Worm (Caenorhabditis elegans) whole organism, L2 larva: ENCODE results near the gene C01G12.9.
"Not testable (repeated sequence)": the region's sequence is repeated elsewhere in the genome, so short reads cannot be mapped to it uniquely, and the experiment has no call there.

Experiments used
- ceh-82 ChIP-seq: fragments of 150-350 bp; optimal IDR thresholded peaks from 2 replicates; lab custom pipeline; 2014; ENCODE audit warnings: missing biosample characterization, missing genetic modification characterization
- egl-27 ChIP-seq: sonication (generic microtip); optimal IDR thresholded peaks from 3 replicates; lab custom pipeline; 2017; ENCODE audit warnings: missing biosample characterization, missing genetic modification reagents, missing genetic modification characterization

DNA sequence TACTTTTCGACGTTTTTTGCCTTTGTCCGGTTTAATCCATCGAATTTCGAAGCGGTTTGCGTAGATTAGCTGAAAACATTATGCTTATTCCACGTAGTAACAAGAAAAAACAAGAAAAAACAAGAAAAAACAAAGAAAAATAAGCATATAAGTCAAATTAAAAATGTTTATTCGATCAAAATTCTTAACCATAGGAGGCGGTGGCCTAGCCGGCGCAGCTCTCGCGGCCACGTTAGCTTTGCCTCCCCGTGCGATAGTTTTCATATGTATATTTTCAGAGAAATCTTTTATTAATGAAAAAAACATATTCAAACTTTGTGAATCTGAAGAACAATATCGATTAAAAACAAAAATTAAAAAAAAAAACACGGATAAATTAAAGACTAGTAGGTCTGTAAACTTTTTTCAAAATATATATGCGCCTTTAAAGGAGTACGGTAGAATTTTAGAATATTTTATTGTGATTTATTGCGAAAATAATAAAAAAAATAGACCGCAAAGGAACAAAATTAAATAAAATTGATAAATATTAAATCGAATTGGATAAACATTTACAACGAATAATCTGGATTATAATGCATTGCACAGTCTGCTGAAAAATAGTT is 14.9 kb upstream of the C01G12.9 start:
- TF ChIP-seq egl-27, ceh-82 (tag; lab: Kevin White, UChicago): not testable (repeated sequence)
